Worm (Caenorhabditis elegans) whole organism, L1 larva: ENCODE results near the gene old-2.

ENCODE experiments used
- alr-1 ChIP-seq: fragments of 200-800 bp; sonication (Bioruptor generic); optimal IDR thresholded peaks from 2 replicates; lab custom pipeline; 2018; ENCODE audit warnings: borderline replicate concordance, mild to moderate bottlenecking, missing genetic modification characterization, missing compliant biosample characterization
- ceh-82 ChIP-seq, 3 experiments: fragments of 150-350 bp in 1 of 3; sonication (generic microtip) in 2 of 3; optimal IDR thresholded peaks; 2 replicates each; lab custom pipeline; 2014 to 2017; ENCODE audit warnings: missing biosample characterization in 3 of 3, missing genetic modification characterization in 3 of 3
- fkh-10 ChIP-seq: sonication (generic microtip); optimal IDR thresholded peaks from 2 replicates; lab custom pipeline; 2017; ENCODE audit warnings: missing biosample characterization, missing genetic modification reagents, missing genetic modification characterization
- hpl-2 ChIP-seq: fragments of 150-350 bp; optimal IDR thresholded peaks from 2 replicates; lab custom pipeline; 2014; ENCODE audit warnings: missing biosample characterization, missing genetic modification reagents, missing genetic modification characterization
- lin-15B ChIP-seq: fragments of 150-350 bp; sonication (generic microtip); optimal IDR thresholded peaks from 3 replicates; lab custom pipeline; 2014; ENCODE audit warnings: missing biosample characterization, missing genetic modification characterization
- mdl-1 ChIP-seq, 2 experiments: fragments of 150-350 bp; optimal IDR thresholded peaks; 2 replicates each; lab custom pipeline; 2014 to 2017; ENCODE audit warnings: missing biosample characterization in 2 of 2, missing genetic modification characterization in 2 of 2, inconsistent platforms in 1 of 2
- nhr-11 ChIP-seq: fragments of 150-350 bp; optimal IDR thresholded peaks from 2 replicates; lab custom pipeline; 2014; ENCODE audit warnings: missing biosample characterization, missing genetic modification characterization
- nhr-12 ChIP-seq: sonication (generic microtip); optimal IDR thresholded peaks from 2 replicates; lab custom pipeline; 2017; ENCODE audit warnings: missing biosample characterization, missing genetic modification characterization
- nhr-237 ChIP-seq: fragments of 150-350 bp; optimal IDR thresholded peaks from 2 replicates; lab custom pipeline; 2014; ENCODE audit warnings: missing biosample characterization, missing genetic modification characterization
- nhr-90 ChIP-seq: sonication (generic microtip); optimal IDR thresholded peaks from 2 replicates; lab custom pipeline; 2016; ENCODE audit warnings: mild to moderate bottlenecking, missing genetic modification characterization, missing compliant biosample characterization; ENCODE audit not compliant: poor library complexity
- rnt-1 ChIP-seq: sonication (generic microtip); optimal IDR thresholded peaks from 2 replicates; lab custom pipeline; 2016; ENCODE audit warnings: mild to moderate bottlenecking, missing genetic modification characterization, moderate library complexity, missing compliant biosample characterization
- skn-1 ChIP-seq: fragments of 150-350 bp; optimal IDR thresholded peaks from 2 replicates; lab custom pipeline; 2014; ENCODE audit warnings: missing biosample characterization, missing genetic modification characterization
- ztf-4 ChIP-seq: fragments of 150-350 bp; optimal IDR thresholded peaks from 2 replicates; lab custom pipeline; 2014; ENCODE audit warnings: missing biosample characterization, missing genetic modification characterization

ce11 chrII:9857791-9858190, 8.4 kb upstream of the old-2 start, which contains the start of gene chil-6:
- TF ChIP-seq mdl-1 (tag; optimal IDR thresholded peaks at IDR 0.05; lab: Kevin White, UChicago) (no peak), ceh-82 (tag; optimal IDR thresholded peaks at IDR 0.05; lab: Kevin White, UChicago) (no peak), rnt-1 (tag; lab: Kevin White, UChicago) (no peak), alr-1 (tag; lab: Kevin White, UChicago) (no peak), hpl-2 (GFP tag; lab: Kevin White, UChicago) (no peak), nhr-12 (tag; lab: Kevin White, UChicago) (no peak), ztf-4 (no peak), skn-1 (tag; lab: Kevin White, UChicago) (no peak), nhr-90 (tag; lab: Kevin White, UChicago) (no peak), fkh-10 (GFP tag; lab: Kevin White, UChicago) (no peak), nhr-237 (tag; lab: Kevin White, UChicago) (no peak), nhr-11 (tag; lab: Kevin White, UChicago) (no peak), lin-15B (no peak)
